Worm (Caenorhabditis elegans) whole organism, late embryonic: ENCODE results near the gene F40G9.8.

Source experiments
- C08G9.2 ChIP-seq: sonication (generic microtip); optimal IDR thresholded peaks from 2 replicates; lab custom pipeline; 2016; ENCODE audit warnings: mild to moderate bottlenecking, missing genetic modification characterization, moderate library complexity, missing compliant biosample characterization
- K02D7.2 ChIP-seq: sonication (generic microtip); optimal IDR thresholded peaks from 2 replicates; lab custom pipeline; 2017; ENCODE audit warnings: mild to moderate bottlenecking, missing genetic modification characterization, missing compliant biosample characterization
- K09A11.1 ChIP-seq: sonication (generic microtip); optimal IDR thresholded peaks from 2 replicates; lab custom pipeline; 2017; ENCODE audit warnings: antibody characterized with exemption, mild to moderate bottlenecking, missing genetic modification characterization, missing compliant biosample characterization; ENCODE audit not compliant: insufficient read depth
- T23F11.4 ChIP-seq: fragments of 200-800 bp; sonication (Bioruptor generic); optimal IDR thresholded peaks from 2 replicates; lab custom pipeline; 2018; ENCODE audit warnings: mild to moderate bottlenecking, missing genetic modification characterization, missing compliant biosample characterization
- ama-1 ChIP-seq: fragments of 150-350 bp; optimal IDR thresholded peaks from 2 replicates; lab custom pipeline; 2014
- ceh-14 ChIP-seq: sonication (generic microtip); optimal IDR thresholded peaks from 2 replicates; lab custom pipeline; 2016; ENCODE audit warnings: missing genotype, missing genetic modification characterization, missing compliant biosample characterization
- ceh-18 ChIP-seq: sonication (generic microtip); optimal IDR thresholded peaks from 2 replicates; lab custom pipeline; 2016; ENCODE audit warnings: missing genetic modification characterization, missing compliant biosample characterization
- ceh-2 ChIP-seq: sonication (generic microtip); optimal IDR thresholded peaks from 2 replicates; lab custom pipeline; 2016; ENCODE audit warnings: missing genotype, missing genetic modification characterization, missing compliant biosample characterization
- ceh-31 ChIP-seq: sonication (generic microtip); optimal IDR thresholded peaks from 2 replicates; lab custom pipeline; 2016; ENCODE audit warnings: missing genetic modification characterization, missing compliant biosample characterization
- ceh-34 ChIP-seq: sonication (generic microtip); optimal IDR thresholded peaks from 2 replicates; lab custom pipeline; 2016; ENCODE audit warnings: mild to moderate bottlenecking, missing genetic modification characterization, missing compliant biosample characterization
- ceh-45 ChIP-seq: fragments of 200-800 bp; sonication (Bioruptor generic); IDR thresholded peaks from 2 replicates; pipeline ENCODE4 v1.3.6; 2022; ENCODE audit warnings: missing genetic modification reagents, missing genetic modification characterization, missing compliant biosample characterization
- che-1 ChIP-seq: sonication (generic microtip); optimal IDR thresholded peaks from 2 replicates; lab custom pipeline; 2016; ENCODE audit warnings: mild to moderate bottlenecking, missing genetic modification characterization, missing compliant biosample characterization
- dve-1 ChIP-seq: sonication (generic microtip); optimal IDR thresholded peaks from 2 replicates; lab custom pipeline; 2017; ENCODE audit warnings: antibody characterized with exemption, mild to moderate bottlenecking, missing genetic modification characterization, missing compliant biosample characterization
- elt-2 ChIP-seq: sonication (generic microtip); optimal IDR thresholded peaks from 2 replicates; lab custom pipeline; 2016; ENCODE audit warnings: missing genetic modification reagents, missing genetic modification characterization, missing compliant biosample characterization
- elt-4 ChIP-seq: sonication (generic microtip); optimal IDR thresholded peaks from 2 replicates; lab custom pipeline; 2016; ENCODE audit warnings: missing genetic modification characterization, missing compliant biosample characterization
- eyg-1 ChIP-seq: sonication (generic microtip); optimal IDR thresholded peaks from 2 replicates; lab custom pipeline; 2016; ENCODE audit warnings: missing genotype, missing genetic modification characterization, missing compliant biosample characterization
- fkh-10 ChIP-seq: fragments of 150-350 bp; optimal IDR thresholded peaks from 2 replicates; lab custom pipeline; 2014; ENCODE audit warnings: missing biosample characterization, missing genetic modification reagents, missing genetic modification characterization
- gmeb-2 ChIP-seq: sonication (generic microtip); optimal IDR thresholded peaks from 2 replicates; lab custom pipeline; 2016; ENCODE audit warnings: missing genetic modification characterization, inconsistent platforms, missing compliant biosample characterization
- hlh-15 ChIP-seq: sonication (generic microtip); optimal IDR thresholded peaks from 2 replicates; lab custom pipeline; 2016; ENCODE audit warnings: missing genetic modification characterization, missing compliant biosample characterization
- hlh-30 ChIP-seq: sonication (generic microtip); optimal IDR thresholded peaks from 2 replicates; lab custom pipeline; 2017; ENCODE audit warnings: antibody characterized with exemption, missing genetic modification characterization, missing compliant biosample characterization; ENCODE audit not compliant: insufficient read depth
- madf-2 ChIP-seq: sonication (generic microtip); optimal IDR thresholded peaks from 2 replicates; lab custom pipeline; 2017; ENCODE audit warnings: missing genetic modification characterization, missing compliant biosample characterization
- mec-3 ChIP-seq: sonication (generic microtip); optimal IDR thresholded peaks from 2 replicates; lab custom pipeline; 2016; ENCODE audit warnings: borderline replicate concordance, missing genetic modification characterization, missing compliant biosample characterization
- nhr-232 ChIP-seq: sonication (generic microtip); optimal IDR thresholded peaks from 2 replicates; lab custom pipeline; 2016; ENCODE audit warnings: missing genetic modification characterization, missing compliant biosample characterization
- pag-3 ChIP-seq: sonication (generic microtip); optimal IDR thresholded peaks from 2 replicates; lab custom pipeline; 2016; ENCODE audit warnings: missing compliant biosample characterization, missing genetic modification characterization, borderline replicate concordance
- pat-9 ChIP-seq: fragments of 200-800 bp; sonication (Bioruptor generic); optimal IDR thresholded peaks from 2 replicates; lab custom pipeline; 2018; ENCODE audit warnings: mild to moderate bottlenecking, missing genetic modification characterization, moderate library complexity, missing compliant biosample characterization
- pha-2 ChIP-seq: sonication (generic microtip); optimal IDR thresholded peaks from 2 replicates; lab custom pipeline; 2017; ENCODE audit warnings: mild to moderate bottlenecking, missing genetic modification characterization, missing compliant biosample characterization
- pros-1 ChIP-seq: fragments of 150-350 bp; optimal IDR thresholded peaks from 2 replicates; lab custom pipeline; 2014; ENCODE audit warnings: missing biosample characterization, missing genetic modification reagents, missing genetic modification characterization
- ref-2 ChIP-seq: sonication (generic microtip); optimal IDR thresholded peaks from 2 replicates; lab custom pipeline; 2016; ENCODE audit warnings: missing genetic modification characterization, missing compliant biosample characterization
- rnt-1 ChIP-seq: sonication (generic microtip); optimal IDR thresholded peaks from 2 replicates; lab custom pipeline; 2016; ENCODE audit warnings: missing genetic modification characterization, missing compliant biosample characterization
- sox-2 ChIP-seq: fragments of 200-800 bp; sonication (Bioruptor generic); IDR thresholded peaks from 2 replicates; pipeline ENCODE4 v1.3.6; 2022; ENCODE audit warnings: missing genetic modification reagents, missing genetic modification characterization, missing compliant biosample characterization
- syd-9 ChIP-seq: sonication (generic microtip); optimal IDR thresholded peaks from 2 replicates; lab custom pipeline; 2016; ENCODE audit warnings: mild to moderate bottlenecking, missing genetic modification characterization, moderate library complexity, missing compliant biosample characterization
- tbx-2 ChIP-seq: sonication (generic microtip); optimal IDR thresholded peaks from 2 replicates; lab custom pipeline; 2016; ENCODE audit warnings: missing genetic modification characterization, missing compliant biosample characterization
- tbx-7 ChIP-seq: sonication (generic microtip); optimal IDR thresholded peaks from 2 replicates; lab custom pipeline; 2016; ENCODE audit warnings: missing genotype, missing genetic modification characterization, missing compliant biosample characterization
- unc-3 ChIP-seq, 2 experiments: fragments of 200-800 bp in 1 of 2; sonication (Bioruptor generic) in 1 of 2; sonication (generic microtip) in 1 of 2; conservative IDR thresholded peaks in 1 of 2; optimal IDR thresholded peaks in 1 of 2; 2 replicates each; pipeline versions ENCODE4 v1.3.6 to Lab custom; 2016 to 2022; ENCODE audit warnings: missing compliant biosample characterization in 2 of 2, missing genetic modification characterization in 2 of 2, missing genetic modification reagents in 1 of 2
- unc-55 ChIP-seq: sonication (generic microtip); optimal IDR thresholded peaks from 2 replicates; lab custom pipeline; 2017; ENCODE audit warnings: missing biosample characterization, missing genetic modification reagents, missing genetic modification characterization
- ztf-16 ChIP-seq: sonication (generic microtip); optimal IDR thresholded peaks from 2 replicates; lab custom pipeline; 2017; ENCODE audit warnings: missing genetic modification characterization, missing compliant biosample characterization

Gene F40G9.8

DNA sequence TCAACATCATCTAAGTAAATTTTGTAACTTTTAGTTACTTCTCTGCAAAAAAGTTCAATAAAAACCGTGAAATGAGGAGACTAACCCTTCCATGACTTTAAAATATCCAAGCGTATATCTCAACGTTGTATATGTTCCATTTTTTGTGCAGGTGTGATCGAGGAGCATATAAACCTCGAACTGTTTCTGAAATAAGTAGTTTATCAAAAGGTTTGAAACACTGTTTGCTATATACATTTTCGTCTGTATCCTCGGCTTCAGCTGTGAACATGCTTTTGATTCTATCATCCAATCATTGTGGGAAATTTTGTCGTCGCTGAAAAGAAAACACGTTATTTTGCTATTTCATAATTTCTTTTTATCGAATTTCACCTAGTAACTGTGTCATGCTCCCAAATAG lies 16.3 kb upstream of the F40G9.8 start, which contains the start of gene F40G9.5:
Gene F40G9.5, plus strand, starts transcription at position 301 of the 400 bp plus-strand sequence.
- TF ChIP-seq tbx-7 (tag; lab: Kevin White, UChicago) (no peak), mec-3 (tag; lab: Kevin White, UChicago) (no peak), gmeb-2 (tag; lab: Kevin White, UChicago) (no peak), ama-1 (lab: Kevin White, UChicago) (no peak), dve-1 (tag; lab: Kevin White, UChicago) (no peak), pag-3 (tag; lab: Kevin White, UChicago) (no peak), K02D7.2 (no peak), ceh-2 (tag; lab: Kevin White, UChicago) (no peak), ceh-31 (no peak), nhr-232 (tag; lab: Kevin White, UChicago) (no peak), pha-2 (tag; lab: Kevin White, UChicago) (no peak)

DNA sequence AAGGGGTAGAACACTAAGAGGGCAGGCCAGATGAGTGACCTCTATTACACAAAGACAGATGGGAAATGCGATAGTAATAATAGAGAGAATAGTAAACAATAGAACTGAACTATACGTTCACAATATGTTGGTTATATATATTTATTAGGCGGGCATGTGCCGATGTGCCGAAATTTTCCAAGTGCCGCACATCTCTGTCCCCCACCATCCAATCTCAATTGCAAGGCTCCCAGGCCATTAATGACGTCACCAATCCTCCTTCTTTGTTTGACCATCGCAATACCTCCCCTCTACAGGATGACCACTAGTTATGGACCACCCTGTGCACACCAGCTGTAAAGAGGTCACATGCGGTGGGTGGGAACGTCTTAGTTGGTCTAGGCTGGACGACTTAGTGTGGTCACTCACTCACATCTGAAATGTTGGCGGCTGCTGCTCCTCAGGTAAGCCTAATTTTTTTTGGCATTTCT lies 14.5 kb upstream of the F40G9.8 start, which contains the start of gene F40G9.6:
Gene F40G9.6, plus strand, starts transcription at position 420 of the 470 bp plus-strand sequence.
- TF ChIP-seq ref-2 (tag; lab: Kevin White, UChicago) (peak; percentile 38), hlh-30 (tag; lab: Kevin White, UChicago) (peak; percentile 25), ceh-34 (peak; percentile 13), tbx-2 (peak; percentile 13), pag-3 (tag; lab: Kevin White, UChicago) (no peak), sox-2 (GFP tag; lab: Robert Waterston, UW) (peak; percentile 51), ceh-18 (no peak)

DNA sequence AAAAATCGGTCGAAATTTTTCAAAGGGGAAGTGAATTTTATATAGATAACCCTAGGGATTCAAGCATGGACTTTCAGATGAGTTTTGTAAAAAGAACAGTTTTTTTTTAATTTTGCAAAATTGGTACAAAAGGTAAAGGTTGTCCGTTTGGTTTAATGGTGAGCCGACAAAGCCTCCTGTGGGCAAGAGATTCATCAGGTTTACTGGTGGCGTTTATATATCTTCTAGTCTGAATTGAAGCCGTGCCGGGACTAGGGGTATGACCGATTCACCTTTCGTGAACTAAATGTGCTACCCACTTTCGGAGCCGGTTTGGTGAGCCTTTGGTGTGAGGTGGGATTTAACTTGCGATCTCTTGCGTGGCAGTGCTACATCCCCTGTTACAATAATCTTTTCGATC lies 13.5 kb upstream of the F40G9.8 start:
- TF ChIP-seq che-1 (tag; lab: Kevin White, UChicago) (no peak), elt-4 (tag; lab: Kevin White, UChicago) (no peak), madf-2 (tag; lab: Kevin White, UChicago) (peak; percentile 23), ceh-18 (no peak), C08G9.2 (tag; lab: Kevin White, UChicago) (no peak), tbx-2 (no peak), elt-2 (tag; lab: Kevin White, UChicago) (no peak), ceh-2 (tag; lab: Kevin White, UChicago) (no peak)
- TF ChIP-seq, all 69 proteins: peak for 1

DNA sequence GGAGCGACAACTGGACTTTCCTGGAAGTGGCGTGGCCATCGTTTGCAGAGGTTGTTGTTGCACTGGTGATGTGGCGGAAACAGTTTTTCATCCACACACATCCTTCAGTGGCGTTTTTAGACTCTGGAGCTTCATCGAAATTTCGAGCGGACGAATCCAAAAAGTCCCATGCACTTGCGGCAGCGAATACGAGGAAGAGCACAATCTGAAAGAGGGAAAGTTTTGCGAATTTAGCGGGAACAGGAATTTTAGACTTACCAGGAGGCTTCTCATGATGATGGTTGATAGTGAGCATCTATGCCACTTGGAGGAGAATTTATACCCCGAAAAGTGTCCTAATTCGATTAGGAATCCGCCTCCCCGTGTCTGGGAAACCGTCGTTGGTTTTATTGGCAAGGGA lies 13.0 kb upstream of the F40G9.8 start, which contains the start of gene F40G9.14:
Gene F40G9.14, minus strand, starts transcription at position 101 of the 400 bp plus-strand sequence.
- TF ChIP-seq fkh-10 (GFP tag; lab: Kevin White, UChicago) (no peak), ama-1 (lab: Kevin White, UChicago) (no peak), syd-9 (tag; lab: Kevin White, UChicago) (no peak), unc-3 (GFP tag; conservative IDR thresholded peaks at IDR 0.05; lab: Robert Waterston, UW) (no peak), unc-3 (tag; optimal IDR thresholded peaks at IDR 0.05; lab: Kevin White, UChicago) (no peak), ceh-34 (no peak), ztf-16 (tag; lab: Kevin White, UChicago) (no peak), K09A11.1 (tag; lab: Kevin White, UChicago) (no peak), T23F11.4 (GFP tag; lab: Kevin White, UChicago) (no peak), pat-9 (tag; lab: Kevin White, UChicago) (no peak), hlh-30 (tag; lab: Kevin White, UChicago) (no peak), pros-1 (tag; lab: Kevin White, UChicago) (no peak), unc-55 (GFP tag; lab: Kevin White, UChicago) (no peak), K02D7.2 (no peak), eyg-1 (tag; lab: Kevin White, UChicago) (no peak), nhr-232 (tag; lab: Kevin White, UChicago) (no peak), ceh-14 (tag; lab: Kevin White, UChicago) (no peak), rnt-1 (tag; lab: Kevin White, UChicago) (no peak), tbx-2 (no peak), ceh-45 (GFP tag; lab: Robert Waterston, UW) (no peak), hlh-15 (no peak)
